Worm (Caenorhabditis elegans) whole organism, early embryonic: Measurements from ENCODE around the gene F17E9.3.

Experiments used
- B0310.2 ChIP-seq: sonication (generic microtip); optimal IDR thresholded peaks from 2 replicates; lab custom pipeline; 2016; ENCODE audit warnings: mild to moderate bottlenecking, missing genetic modification characterization, missing compliant biosample characterization
- F13C5.2 ChIP-seq: sonication (generic microtip); optimal IDR thresholded peaks from 2 replicates; lab custom pipeline; 2017; ENCODE audit warnings: mild to moderate bottlenecking, missing genetic modification characterization, inconsistent platforms, missing compliant biosample characterization
- aly-1 ChIP-seq: sonication (generic microtip); optimal IDR thresholded peaks from 2 replicates; lab custom pipeline; 2016; ENCODE audit warnings: missing genetic modification characterization, missing compliant biosample characterization
- ama-1 ChIP-seq: fragments of 150-350 bp; optimal IDR thresholded peaks from 2 replicates; lab custom pipeline; 2014
- ceh-13 ChIP-seq: fragments of 200-800 bp; sonication (Bioruptor generic); optimal IDR thresholded peaks from 2 replicates; lab custom pipeline; 2018; ENCODE audit warnings: mild to moderate bottlenecking, missing genetic modification characterization, missing compliant biosample characterization
- ceh-36 ChIP-seq: sonication (generic microtip); optimal IDR thresholded peaks from 2 replicates; lab custom pipeline; 2016; ENCODE audit warnings: missing genetic modification characterization, inconsistent platforms, missing compliant biosample characterization
- ets-7 ChIP-seq: sonication (generic microtip); optimal IDR thresholded peaks from 2 replicates; lab custom pipeline; 2016; ENCODE audit warnings: missing genotype, missing genetic modification characterization, missing compliant biosample characterization
- flt-1 ChIP-seq: fragments of 200-800 bp; sonication (Bioruptor generic); IDR thresholded peaks from 2 replicates; pipeline ENCODE4 v1.3.6; 2022; ENCODE audit warnings: missing genetic modification characterization, missing compliant biosample characterization
- hmbx-1 ChIP-seq: sonication (generic microtip); optimal IDR thresholded peaks from 2 replicates; lab custom pipeline; 2016; ENCODE audit warnings: mild to moderate bottlenecking, missing genetic modification characterization, missing compliant biosample characterization
- hmg-4 ChIP-seq: fragments of 200-800 bp; sonication (Bioruptor generic); optimal IDR thresholded peaks from 2 replicates; lab custom pipeline; 2018; ENCODE audit warnings: mild to moderate bottlenecking, missing genetic modification characterization, missing compliant biosample characterization
- hnd-1 ChIP-seq: sonication (generic microtip); optimal IDR thresholded peaks from 2 replicates; lab custom pipeline; 2016; ENCODE audit warnings: missing genetic modification characterization, missing compliant biosample characterization
- pes-1 ChIP-seq: fragments of 200-800 bp; sonication (Bioruptor generic); IDR thresholded peaks from 2 replicates; pipeline ENCODE4 v1.3.6; 2022; ENCODE audit warnings: missing genetic modification reagents, missing genetic modification characterization, missing compliant biosample characterization
- scrt-1 ChIP-seq: fragments of 200-800 bp; sonication (Bioruptor generic); IDR thresholded peaks from 2 replicates; pipeline ENCODE4 v1.3.6; 2022; ENCODE audit warnings: missing genetic modification characterization, missing compliant biosample characterization
- sea-1 ChIP-seq: fragments of 200-800 bp; sonication (Bioruptor generic); conservative IDR thresholded peaks from 2 replicates; pipeline ENCODE4 v1.3.6; 2022; ENCODE audit warnings: missing genetic modification characterization, missing compliant biosample characterization
- tbx-11 ChIP-seq: fragments of 200-800 bp; sonication (Bioruptor generic); IDR thresholded peaks from 2 replicates; pipeline ENCODE4 v1.3.6; 2022; ENCODE audit warnings: missing genetic modification characterization, missing compliant biosample characterization
- tbx-37 ChIP-seq: fragments of 200-800 bp; sonication (Bioruptor generic); conservative IDR thresholded peaks from 2 replicates; pipeline ENCODE4 v1.3.6; 2022; ENCODE audit warnings: missing genetic modification reagents, missing genetic modification characterization, missing compliant biosample characterization
- tra-4 ChIP-seq: sonication (generic microtip); optimal IDR thresholded peaks from 2 replicates; lab custom pipeline; 2017; ENCODE audit warnings: missing genetic modification characterization, missing compliant biosample characterization

F17E9.3 gene

DNA sequence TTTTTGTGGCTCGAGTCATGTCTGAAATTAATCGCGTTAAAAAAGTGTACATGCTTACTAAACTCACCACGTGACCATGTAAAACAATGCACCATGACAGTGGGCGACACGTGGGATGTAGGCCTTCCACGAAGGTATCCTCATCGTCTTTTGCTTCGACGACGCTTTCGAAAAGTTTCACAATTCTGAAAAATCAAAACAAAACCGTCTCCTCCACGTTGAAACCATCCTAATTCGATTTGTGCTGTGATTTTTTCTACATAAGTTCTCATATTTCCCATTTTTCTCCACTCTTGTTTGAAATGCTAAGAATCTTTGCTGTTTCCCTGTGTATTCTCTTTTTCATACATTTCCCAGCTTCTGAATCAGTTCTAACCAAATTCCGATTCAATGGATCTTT lies at the start of gene F17E9.3:
TSS of gene F17E9.3 (plus strand) at position 301 of the 400 bp plus-strand sequence.
- TF ChIP-seq ceh-36 (tag; lab: Kevin White, UChicago) (no peak), B0310.2 (no peak), scrt-1 (no peak), F13C5.2 (tag; lab: Kevin White, UChicago) (no peak), flt-1 (GFP tag; lab: Robert Waterston, UW) (no peak), aly-1 (no peak)

DNA sequence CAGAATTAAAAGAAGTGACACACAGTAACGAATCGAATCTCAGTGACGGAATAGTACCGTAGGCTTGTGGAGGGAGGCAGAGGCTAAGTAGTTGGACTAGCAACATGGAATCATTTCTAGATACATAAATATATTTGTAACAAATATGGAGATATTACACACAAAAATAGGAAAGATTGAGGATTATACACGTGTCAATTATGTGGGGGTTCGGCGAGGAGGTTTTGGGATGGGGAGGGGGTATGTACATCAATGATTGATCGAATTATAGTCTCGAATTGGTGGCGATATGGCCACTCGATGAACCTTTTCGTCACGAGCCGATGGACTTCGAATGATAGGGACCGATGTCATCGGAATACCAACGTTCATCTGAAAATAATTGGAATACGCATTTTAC lies 47.3 kb upstream of the F17E9.3 start:
- TF ChIP-seq ceh-36 (tag; lab: Kevin White, UChicago), result no peak
- TF ChIP-seq hmbx-1 (tag; lab: Kevin White, UChicago), result no peak
- TF ChIP-seq ets-7 (tag; lab: Kevin White, UChicago), result no peak
- TF ChIP-seq aly-1, result no peak
- TF ChIP-seq hnd-1 (tag; lab: Kevin White, UChicago), result no peak
- no peak for TF ChIP-seq hmg-4
- no peak for TF ChIP-seq pes-1 (GFP tag; lab: Robert Waterston, UW)
- no peak for TF ChIP-seq ceh-13

DNA sequence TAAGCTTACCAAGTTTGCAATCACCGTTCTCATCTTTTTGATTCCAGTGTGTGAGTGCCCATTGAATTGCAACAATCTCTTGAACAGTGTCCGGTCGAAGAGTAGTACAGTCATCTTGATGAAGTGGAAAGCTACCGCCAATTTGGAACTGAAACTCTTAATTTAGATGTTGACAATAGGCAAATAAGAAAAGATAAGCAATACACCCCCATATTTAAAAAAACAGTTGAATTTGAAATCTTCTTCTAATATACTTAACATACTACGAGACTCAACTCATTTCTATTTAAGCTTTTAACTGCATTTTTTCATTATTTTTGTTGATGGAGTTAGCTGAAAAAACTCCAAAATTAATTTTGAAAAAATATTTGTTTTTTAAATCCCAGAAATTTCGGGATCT lies 42.6 kb upstream of the F17E9.3 start:
- TF ChIP-seq ceh-36 (tag; lab: Kevin White, UChicago) (no peak), tbx-37 (GFP tag; lab: Robert Waterston, UW) (no peak), F13C5.2 (tag; lab: Kevin White, UChicago) (no peak), hnd-1 (tag; lab: Kevin White, UChicago) (no peak), pes-1 (GFP tag; lab: Robert Waterston, UW) (no peak), scrt-1 (no peak), hmbx-1 (tag; lab: Kevin White, UChicago) (no peak), B0310.2 (no peak), tbx-11 (GFP tag; lab: Robert Waterston, UW) (no peak), ceh-13 (no peak), hmg-4 (no peak), aly-1 (no peak), flt-1 (GFP tag; lab: Robert Waterston, UW) (no peak), ets-7 (tag; lab: Kevin White, UChicago) (no peak), tra-4 (no peak), ama-1 (lab: Kevin White, UChicago) (no peak), sea-1 (GFP tag; lab: Robert Waterston, UW) (no peak)

DNA sequence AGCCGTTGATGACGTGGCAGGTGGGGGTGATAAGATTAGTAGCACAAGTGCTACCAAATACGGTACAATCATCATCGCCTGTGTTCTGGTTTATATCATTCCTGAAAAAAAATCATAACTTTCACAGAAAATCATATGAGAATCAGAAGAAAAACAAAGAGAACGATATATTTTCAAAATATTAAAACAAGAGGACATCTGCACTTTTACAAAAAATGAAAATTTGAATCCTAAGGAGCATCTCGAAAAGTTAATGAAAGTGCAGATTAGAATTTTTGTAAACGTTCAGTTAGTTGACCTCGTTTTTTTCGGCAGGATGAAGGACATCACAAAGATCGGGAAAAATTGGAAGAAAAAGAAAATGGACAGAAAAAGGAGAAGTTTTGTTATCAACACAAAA lies 41.8 kb upstream of the F17E9.3 start, which contains the start of gene F35H10.10:
TSS of gene F35H10.10 (minus strand) at position 101 of the 400 bp plus-strand sequence.
- TF ChIP-seq ceh-13 (no peak), ets-7 (tag; lab: Kevin White, UChicago) (no peak)

DNA sequence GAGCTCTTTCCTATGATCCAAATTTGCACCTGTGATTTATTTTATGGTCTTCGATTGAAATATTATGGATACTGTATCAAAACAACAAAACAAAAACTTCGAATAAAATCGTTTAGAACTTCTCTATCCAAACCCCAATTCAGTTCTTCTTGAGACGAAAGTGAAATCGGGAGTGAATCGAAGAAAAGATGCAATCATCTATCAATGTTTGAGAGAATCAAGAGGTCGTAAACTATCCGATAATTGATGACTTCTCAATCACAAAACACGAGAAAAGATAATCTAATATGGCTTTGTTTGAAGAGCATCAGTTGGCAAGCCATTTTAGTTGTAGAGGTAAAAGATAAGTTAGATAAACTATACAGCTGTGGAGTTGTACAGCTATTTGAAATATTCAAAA lies 36.9 kb upstream of the F17E9.3 start:
- TF ChIP-seq tra-4, result no peak

DNA sequence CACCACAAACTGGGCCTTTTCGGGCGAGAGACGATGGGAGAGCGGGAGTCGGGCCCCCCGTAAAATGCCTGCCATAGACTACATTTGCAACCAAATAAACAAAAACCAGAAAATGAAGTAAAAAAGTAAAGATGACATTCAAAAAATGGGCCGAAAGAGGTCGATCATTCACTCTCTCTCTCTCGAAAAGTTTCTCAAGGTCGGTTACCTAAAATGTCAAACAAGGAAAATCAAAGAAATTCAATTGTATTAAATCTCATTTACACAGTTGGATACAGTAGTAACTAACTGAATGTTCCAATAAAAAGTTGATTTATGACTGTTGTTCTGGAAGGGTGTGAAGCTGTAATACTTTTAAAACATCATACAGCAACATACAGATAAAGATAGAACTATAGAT lies 35.9 kb upstream of the F17E9.3 start:
- no peak for TF ChIP-seq B0310.2
- no peak for TF ChIP-seq tbx-37 (GFP tag; lab: Robert Waterston, UW)
- no peak for TF ChIP-seq sea-1 (GFP tag; lab: Robert Waterston, UW)
- no peak for TF ChIP-seq ceh-36 (tag; lab: Kevin White, UChicago)
- TF ChIP-seq aly-1, result no peak
- TF ChIP-seq ceh-13, result no peak
- TF ChIP-seq hnd-1 (tag; lab: Kevin White, UChicago), result no peak
- no peak for TF ChIP-seq scrt-1
- TF ChIP-seq tra-4, result no peak
- no peak for TF ChIP-seq pes-1 (GFP tag; lab: Robert Waterston, UW)

DNA sequence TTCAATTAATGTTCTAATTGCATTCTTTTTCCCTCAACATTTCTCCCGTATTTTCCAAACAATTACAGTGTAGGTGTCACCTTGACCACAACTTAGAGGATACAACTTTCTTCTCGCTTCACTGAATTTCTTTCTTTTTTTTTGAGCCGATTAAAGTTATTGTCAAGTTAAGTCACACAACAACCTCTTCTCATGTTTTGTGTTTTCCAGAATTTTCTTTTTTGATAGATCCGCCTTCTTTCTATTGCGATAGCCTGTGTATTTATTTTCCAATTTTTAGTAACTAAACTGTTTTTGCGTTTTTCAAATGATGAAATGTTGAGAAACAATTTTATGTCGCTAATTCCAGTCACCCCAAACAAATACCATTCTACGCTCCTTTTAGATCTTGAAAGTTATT lies 29.0 kb upstream of the F17E9.3 start, which contains the start of gene F35H10.3:
TSS of gene F35H10.3 (plus strand) at position 301 of the 400 bp plus-strand sequence.
- TF ChIP-seq ceh-13 (no peak), tbx-11 (GFP tag; lab: Robert Waterston, UW) (no peak), ceh-36 (tag; lab: Kevin White, UChicago) (no peak), hnd-1 (tag; lab: Kevin White, UChicago) (no peak), B0310.2 (no peak), tbx-37 (GFP tag; lab: Robert Waterston, UW) (no peak), pes-1 (GFP tag; lab: Robert Waterston, UW) (no peak)

DNA sequence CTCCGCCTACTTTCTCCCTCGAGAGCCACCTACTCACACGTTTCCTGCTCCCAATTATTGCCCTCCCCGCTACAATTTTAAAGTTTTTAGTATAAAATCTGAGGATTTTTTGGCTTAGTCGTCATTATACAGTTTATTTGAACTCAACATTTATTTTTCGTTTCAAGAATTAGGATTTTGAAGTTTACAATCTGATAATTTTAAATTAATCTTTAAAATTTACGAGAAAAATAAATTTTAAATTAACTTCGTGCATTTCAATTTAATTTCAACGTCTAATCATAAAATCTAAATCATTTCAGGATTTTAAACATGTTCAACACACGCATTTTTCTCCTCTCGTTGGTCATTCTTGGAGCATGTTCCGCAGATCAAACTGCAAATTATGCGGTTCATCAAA lies 25.8 kb upstream of the F17E9.3 start, which contains the start of gene F35H10.2:
TSS of gene F35H10.2 (plus strand) at position 301 of the 400 bp plus-strand sequence.
- no peak for TF ChIP-seq ets-7 (tag; lab: Kevin White, UChicago)
- TF ChIP-seq tbx-37 (GFP tag; lab: Robert Waterston, UW), result no peak

DNA sequence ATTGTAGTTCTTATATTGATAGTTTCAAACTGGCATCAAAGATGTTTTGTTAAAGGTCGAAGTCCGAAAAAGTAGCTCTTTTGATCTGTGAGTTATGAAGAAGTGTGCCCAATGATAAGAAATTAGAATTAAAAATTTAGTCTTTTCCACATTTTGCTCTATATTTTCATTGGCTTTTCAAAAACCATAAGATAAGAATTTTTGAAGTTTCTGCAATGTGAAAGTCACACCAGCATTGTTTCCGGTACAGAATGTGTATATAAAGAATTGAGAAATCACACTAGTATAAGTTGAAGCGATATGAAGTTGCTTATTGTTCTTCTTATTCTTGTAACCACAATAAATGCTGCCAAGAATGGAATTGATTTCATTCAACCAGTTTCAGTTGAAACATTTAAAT lies 22.1 kb upstream of the F17E9.3 start, which contains the start of gene lys-10:
TSS of gene lys-10 (plus strand) at position 301 of the 400 bp plus-strand sequence.
- TF ChIP-seq hmbx-1 (tag; lab: Kevin White, UChicago) (no peak), F13C5.2 (tag; lab: Kevin White, UChicago) (no peak), hmg-4 (no peak), scrt-1 (no peak), aly-1 (no peak), flt-1 (GFP tag; lab: Robert Waterston, UW) (no peak), ama-1 (lab: Kevin White, UChicago) (no peak), pes-1 (GFP tag; lab: Robert Waterston, UW) (no peak), sea-1 (GFP tag; lab: Robert Waterston, UW) (no peak), ceh-13 (no peak), ceh-36 (tag; lab: Kevin White, UChicago) (no peak)
